Fruit fly (Drosophila melanogaster): Measurements from ENCODE around the gene Hibch.

Gene Hibch

dm6 chr3R:15347822-15348221 is 9.2 kb upstream of the Hibch start, which contains the start of the genes CG42726 and CG42727 (continued):
- TF ChIP-seq schlank (tag; optimal IDR thresholded peaks at IDR 0.05) (no peak), CG42726 (GFP tag; IDR thresholded peaks at IDR 0.05; ENCODE audit: partially characterized antibody) (no peak), CG2875 (GFP tag; optimal IDR thresholded peaks at IDR 0.05) (no peak), usp (GFP tag; optimal IDR thresholded peaks at IDR 0.05) (no peak), CG10321 (GFP tag; IDR thresholded peaks at IDR 0.05) (no peak), vnd (GFP tag; IDR thresholded peaks at IDR 0.05; ENCODE audit: partially characterized antibody) (no peak), CG13624 (GFP tag; optimal IDR thresholded peaks at IDR 0.05) (no peak), ash1 (GFP tag; optimal IDR thresholded peaks at IDR 0.05) (no peak), BtbVII (GFP tag; optimal IDR thresholded peaks at IDR 0.05) (no peak), sqz (GFP tag; optimal IDR thresholded peaks at IDR 0.05) (no peak), CG14710 (tag; optimal IDR thresholded peaks at IDR 0.05) (peak; percentile 26), eve (GFP tag; optimal IDR thresholded peaks at IDR 0.05) (no peak), nau (GFP tag; optimal IDR thresholded peaks at IDR 0.05) (no peak), eyg (GFP tag; optimal IDR thresholded peaks at IDR 0.05) (no peak), Ssrp (tag; optimal IDR thresholded peaks at IDR 0.05) (no peak), exex (tag; optimal IDR thresholded peaks at IDR 0.05) (no peak), lbe (GFP tag; optimal IDR thresholded peaks at IDR 0.05) (peak; percentile 20), otp (GFP tag; IDR thresholded peaks at IDR 0.05) (no peak), sug (tag; optimal IDR thresholded peaks at IDR 0.05) (no peak), CG3281 (GFP tag; optimal IDR thresholded peaks at IDR 0.05) (peak; percentile 39), CG8359 (GFP tag; optimal IDR thresholded peaks at IDR 0.05; ENCODE audit: borderline replicate concordance) (no peak), CG3163 (GFP tag; optimal IDR thresholded peaks at IDR 0.05) (no peak), CG7839 (tag; optimal IDR thresholded peaks at IDR 0.05) (no peak), Dad (GFP tag; optimal IDR thresholded peaks at IDR 0.05) (no peak), Fer3 (tag; optimal IDR thresholded peaks at IDR 0.05) (peak; percentile 6), CG9609 (GFP tag; optimal IDR thresholded peaks at IDR 0.05) (no peak), btn (GFP tag; optimal IDR thresholded peaks at IDR 0.05) (no peak), CG1233 (GFP tag; optimal IDR thresholded peaks at IDR 0.05) (peak; percentile 8), Dref (GFP tag; IDR thresholded peaks at IDR 0.05) (peak; percentile 41; the same call in 1 of the 2 replicates), B-H1 (GFP tag; IDR thresholded peaks at IDR 0.05) (no peak), Jarid2 (GFP tag; optimal IDR thresholded peaks at IDR 0.05) (no peak), croc (GFP tag; conservative IDR thresholded peaks at IDR 0.05) (no peak), Bgb (GFP tag; IDR thresholded peaks at IDR 0.05; ENCODE audit: partially characterized antibody) (no peak), HmgD (GFP tag; optimal IDR thresholded peaks at IDR 0.05) (no peak), CG9817 (tag; optimal IDR thresholded peaks at IDR 0.05) (peak; percentile 40), Mad (GFP tag; optimal IDR thresholded peaks at IDR 0.05) (peak; percentile 31), CG10366 (GFP tag; IDR thresholded peaks at IDR 0.05) (peak; percentile 40; the same call in 1 of the 2 replicates), CG10979 (tag; optimal IDR thresholded peaks at IDR 0.05) (peak; percentile 30), chif (GFP tag; optimal IDR thresholded peaks at IDR 0.05) (no peak), CG17361 (GFP tag; IDR thresholded peaks at IDR 0.05) (0 out of 3 replicates have a peak, but pooled peaks have one; percentile 15), C15 (GFP tag; IDR thresholded peaks at IDR 0.05) (no peak), nerfin-2 (GFP tag; IDR thresholded peaks at IDR 0.05; ENCODE audit: partially characterized antibody) (no peak), CG3847 (GFP tag; IDR thresholded peaks at IDR 0.05) (peak; percentile 18; the same call in 1 of the 2 replicates), bab2 (GFP tag; optimal IDR thresholded peaks at IDR 0.05) (no peak), Abd-B (GFP tag; optimal IDR thresholded peaks at IDR 0.05) (no peak), sens-2 (GFP tag; IDR thresholded peaks at IDR 0.05) (peak; percentile 35; the same call in 1 of the 2 replicates), sr (GFP tag; IDR thresholded peaks at IDR 0.05) (no peak), wor (GFP tag; IDR thresholded peaks at IDR 0.05) (no peak), CG6654 (GFP tag; optimal IDR thresholded peaks at IDR 0.05) (no peak), unc-4 (GFP tag; IDR thresholded peaks at IDR 0.05; ENCODE audit: partially characterized antibody) (no peak), odd (GFP tag; optimal IDR thresholded peaks at IDR 0.05) (no peak)
